Fruit fly (Drosophila melanogaster): Measurements from ENCODE around the gene CG13460.

dm6 chr3L:15098659-15099512, 37.4 kb upstream of the CG13460 start:
- TF ChIP-seq CG12605 (GFP tag; IDR thresholded peaks at IDR 0.05): peak; percentile 96
- TF ChIP-seq Snoo (tag; optimal IDR thresholded peaks at IDR 0.05): peak; percentile 49
- TF ChIP-seq CG4496 (GFP tag; IDR thresholded peaks at IDR 0.05): peak; percentile 83
- no peak for TF ChIP-seq EcR (GFP tag; optimal IDR thresholded peaks at IDR 0.05)
- TF ChIP-seq Pif1A (GFP tag; optimal IDR thresholded peaks at IDR 0.05): peak; percentile 71
- peak; percentile 87 for TF ChIP-seq D1 (tag; optimal IDR thresholded peaks at IDR 0.05)
- peak; percentile 58 for TF ChIP-seq CG34367 (tag; optimal IDR thresholded peaks at IDR 0.05)

Measured in whole organism, pupa.